Worm (Caenorhabditis elegans) whole organism, late embryonic: ENCODE measurements around the gene srh-269.

Experiments
- C08G9.2 ChIP-seq: sonication (generic microtip); optimal IDR thresholded peaks from 2 replicates; lab custom pipeline; 2016; ENCODE audit warnings: mild to moderate bottlenecking, missing genetic modification characterization, moderate library complexity, missing compliant biosample characterization
- C38D4.7 ChIP-seq: fragments of 200-800 bp; sonication (Bioruptor generic); optimal IDR thresholded peaks from 2 replicates; lab custom pipeline; 2018; ENCODE audit warnings: mild to moderate bottlenecking, missing genetic modification characterization, moderate library complexity, missing compliant biosample characterization
- K02D7.2 ChIP-seq: sonication (generic microtip); optimal IDR thresholded peaks from 2 replicates; lab custom pipeline; 2017; ENCODE audit warnings: mild to moderate bottlenecking, missing genetic modification characterization, missing compliant biosample characterization
- Y22D7AL.16 ChIP-seq: sonication (generic microtip); optimal IDR thresholded peaks from 2 replicates; lab custom pipeline; 2016; ENCODE audit warnings: missing genetic modification characterization, missing compliant biosample characterization
- ahr-1 ChIP-seq: sonication (generic microtip); optimal IDR thresholded peaks from 2 replicates; lab custom pipeline; 2016; ENCODE audit warnings: missing genetic modification characterization, missing compliant biosample characterization
- ceh-14 ChIP-seq: sonication (generic microtip); optimal IDR thresholded peaks from 2 replicates; lab custom pipeline; 2016; ENCODE audit warnings: missing genotype, missing genetic modification characterization, missing compliant biosample characterization
- ceh-2 ChIP-seq: sonication (generic microtip); optimal IDR thresholded peaks from 2 replicates; lab custom pipeline; 2016; ENCODE audit warnings: missing genotype, missing genetic modification characterization, missing compliant biosample characterization
- ceh-22 ChIP-seq: sonication (generic microtip); optimal IDR thresholded peaks from 2 replicates; lab custom pipeline; 2017; ENCODE audit warnings: missing biosample characterization, missing genetic modification characterization
- ceh-24 ChIP-seq: sonication (generic microtip); optimal IDR thresholded peaks from 2 replicates; lab custom pipeline; 2016; ENCODE audit warnings: mild to moderate bottlenecking, missing genetic modification characterization, missing compliant biosample characterization
- ceh-30 ChIP-seq: fragments of 150-350 bp; optimal IDR thresholded peaks from 2 replicates; lab custom pipeline; 2014; ENCODE audit warnings: missing biosample characterization, missing genetic modification characterization
- ceh-34 ChIP-seq: sonication (generic microtip); optimal IDR thresholded peaks from 2 replicates; lab custom pipeline; 2016; ENCODE audit warnings: mild to moderate bottlenecking, missing genetic modification characterization, missing compliant biosample characterization
- ceh-45 ChIP-seq: fragments of 200-800 bp; sonication (Bioruptor generic); IDR thresholded peaks from 2 replicates; pipeline ENCODE4 v1.3.6; 2022; ENCODE audit warnings: missing genetic modification reagents, missing genetic modification characterization, missing compliant biosample characterization
- ceh-48 ChIP-seq: sonication (generic microtip); optimal IDR thresholded peaks from 2 replicates; lab custom pipeline; 2016; ENCODE audit warnings: missing genetic modification characterization, inconsistent platforms, missing compliant biosample characterization
- ceh-6 ChIP-seq: fragments of 200-800 bp; sonication (Bioruptor generic); optimal IDR thresholded peaks from 2 replicates; lab custom pipeline; 2018; ENCODE audit warnings: mild to moderate bottlenecking, missing genetic modification characterization, missing compliant biosample characterization
- ceh-9 ChIP-seq: sonication (generic microtip); optimal IDR thresholded peaks from 2 replicates; lab custom pipeline; 2016; ENCODE audit warnings: mild to moderate bottlenecking, missing genetic modification characterization, inconsistent platforms, missing compliant biosample characterization
- che-1 ChIP-seq: sonication (generic microtip); optimal IDR thresholded peaks from 2 replicates; lab custom pipeline; 2016; ENCODE audit warnings: mild to moderate bottlenecking, missing genetic modification characterization, missing compliant biosample characterization
- dmd-4 ChIP-seq: sonication (generic microtip); optimal IDR thresholded peaks from 2 replicates; lab custom pipeline; 2016; ENCODE audit warnings: borderline replicate concordance, missing genetic modification characterization, missing compliant biosample characterization
- dve-1 ChIP-seq: sonication (generic microtip); optimal IDR thresholded peaks from 2 replicates; lab custom pipeline; 2017; ENCODE audit warnings: antibody characterized with exemption, mild to moderate bottlenecking, missing genetic modification characterization, missing compliant biosample characterization
- elt-2 ChIP-seq: sonication (generic microtip); optimal IDR thresholded peaks from 2 replicates; lab custom pipeline; 2016; ENCODE audit warnings: missing genetic modification reagents, missing genetic modification characterization, missing compliant biosample characterization
- elt-4 ChIP-seq: sonication (generic microtip); optimal IDR thresholded peaks from 2 replicates; lab custom pipeline; 2016; ENCODE audit warnings: missing genetic modification characterization, missing compliant biosample characterization
- fkh-6 ChIP-seq: sonication (generic microtip); optimal IDR thresholded peaks from 2 replicates; lab custom pipeline; 2016; ENCODE audit warnings: missing genetic modification characterization, missing compliant biosample characterization
- hlh-6 ChIP-seq: sonication (generic microtip); optimal IDR thresholded peaks from 2 replicates; lab custom pipeline; 2016; ENCODE audit warnings: missing genotype, missing genetic modification characterization, missing compliant biosample characterization
- lim-6 ChIP-seq: sonication (generic microtip); optimal IDR thresholded peaks from 2 replicates; lab custom pipeline; 2016; ENCODE audit warnings: missing genetic modification characterization, missing compliant biosample characterization
- lin-11 ChIP-seq: fragments of 200-800 bp; sonication (Bioruptor generic); optimal IDR thresholded peaks from 2 replicates; lab custom pipeline; 2018; ENCODE audit warnings: mild to moderate bottlenecking, missing genetic modification characterization, missing compliant biosample characterization
- nfya-1 ChIP-seq: sonication (generic microtip); optimal IDR thresholded peaks from 2 replicates; lab custom pipeline; 2017; ENCODE audit warnings: missing genetic modification characterization, mild to moderate bottlenecking, missing compliant biosample characterization, antibody characterized with exemption, moderate library complexity
- nhr-11 ChIP-seq: fragments of 150-350 bp; optimal IDR thresholded peaks from 2 replicates; lab custom pipeline; 2014; ENCODE audit warnings: missing biosample characterization, missing genetic modification characterization
- odd-2 ChIP-seq: sonication (generic microtip); optimal IDR thresholded peaks from 2 replicates; lab custom pipeline; 2017; ENCODE audit warnings: antibody characterized with exemption, mild to moderate bottlenecking, missing genetic modification characterization, missing compliant biosample characterization
- pag-3 ChIP-seq: sonication (generic microtip); optimal IDR thresholded peaks from 2 replicates; lab custom pipeline; 2016; ENCODE audit warnings: missing compliant biosample characterization, missing genetic modification characterization, borderline replicate concordance
- pat-9 ChIP-seq: fragments of 200-800 bp; sonication (Bioruptor generic); optimal IDR thresholded peaks from 2 replicates; lab custom pipeline; 2018; ENCODE audit warnings: mild to moderate bottlenecking, missing genetic modification characterization, moderate library complexity, missing compliant biosample characterization
- pax-1 ChIP-seq: fragments of 150-350 bp; optimal IDR thresholded peaks from 2 replicates; lab custom pipeline; 2014; ENCODE audit warnings: missing biosample characterization, missing genetic modification characterization
- pha-2 ChIP-seq: sonication (generic microtip); optimal IDR thresholded peaks from 2 replicates; lab custom pipeline; 2017; ENCODE audit warnings: mild to moderate bottlenecking, missing genetic modification characterization, missing compliant biosample characterization
- pros-1 ChIP-seq: fragments of 150-350 bp; optimal IDR thresholded peaks from 2 replicates; lab custom pipeline; 2014; ENCODE audit warnings: missing biosample characterization, missing genetic modification reagents, missing genetic modification characterization
- syd-9 ChIP-seq: sonication (generic microtip); optimal IDR thresholded peaks from 2 replicates; lab custom pipeline; 2016; ENCODE audit warnings: mild to moderate bottlenecking, missing genetic modification characterization, moderate library complexity, missing compliant biosample characterization
- tbx-2 ChIP-seq: sonication (generic microtip); optimal IDR thresholded peaks from 2 replicates; lab custom pipeline; 2016; ENCODE audit warnings: missing genetic modification characterization, missing compliant biosample characterization
- unc-3 ChIP-seq, 2 experiments: fragments of 200-800 bp in 1 of 2; sonication (Bioruptor generic) in 1 of 2; sonication (generic microtip) in 1 of 2; conservative IDR thresholded peaks in 1 of 2; optimal IDR thresholded peaks in 1 of 2; 2 replicates each; pipeline versions ENCODE4 v1.3.6 to Lab custom; 2016 to 2022; ENCODE audit warnings: missing compliant biosample characterization in 2 of 2, missing genetic modification characterization in 2 of 2, missing genetic modification reagents in 1 of 2

srh-269 gene

DNA sequence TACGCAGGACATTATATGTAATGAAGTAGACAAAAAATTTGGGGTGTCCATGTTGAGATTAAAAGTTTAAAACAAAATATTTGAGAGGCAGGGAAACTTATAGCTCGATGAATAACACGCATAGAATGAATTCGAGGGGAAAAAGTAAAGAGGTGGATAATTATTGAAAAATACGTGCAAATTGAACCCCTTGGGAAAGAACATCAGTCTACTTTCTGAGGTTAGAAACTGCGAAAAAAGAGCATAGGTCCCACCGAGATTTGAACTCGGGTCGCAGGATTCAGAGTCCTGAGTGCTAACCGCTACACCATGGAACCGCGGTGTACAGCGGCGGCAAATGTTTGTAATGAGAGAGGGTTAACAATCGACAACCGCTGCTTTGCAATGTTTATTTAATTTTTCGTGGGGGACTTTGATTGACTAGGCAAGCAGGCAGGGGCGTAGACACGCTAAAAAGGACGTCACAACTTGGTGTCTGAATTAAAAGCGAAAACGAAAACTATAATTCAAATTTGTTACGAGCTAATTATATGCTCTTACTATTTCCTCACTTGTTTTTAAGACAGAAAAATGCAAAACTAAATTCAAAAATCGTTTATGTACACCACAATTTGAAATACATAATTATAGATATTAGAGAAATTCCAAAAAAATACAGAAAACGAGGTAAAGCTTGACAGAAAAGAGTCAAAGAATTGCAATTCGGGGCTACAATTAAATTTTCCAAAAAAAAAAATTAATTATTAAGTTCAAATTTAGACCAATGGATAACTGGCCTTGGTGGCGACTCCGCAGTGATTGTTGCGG lies at the start of gene srh-269 (continued):
- TF ChIP-seq unc-3 (GFP tag; conservative IDR thresholded peaks at IDR 0.05; lab: Robert Waterston, UW) = no peak
- peak; percentile 32 for TF ChIP-seq unc-3 (tag; optimal IDR thresholded peaks at IDR 0.05; lab: Kevin White, UChicago)
- no peak for TF ChIP-seq pros-1
- peak; percentile 50 for TF ChIP-seq K02D7.2 (tag; lab: Kevin White, UChicago)
- TF ChIP-seq ceh-9 (tag; lab: Kevin White, UChicago) = peak; percentile 13
- TF ChIP-seq ceh-6 (GFP tag; lab: Kevin White, UChicago) = peak; percentile 69
- TF ChIP-seq syd-9 (tag; lab: Kevin White, UChicago) = peak; percentile 71
- peak; percentile 68 for TF ChIP-seq ceh-34 (tag; lab: Kevin White, UChicago)

DNA sequence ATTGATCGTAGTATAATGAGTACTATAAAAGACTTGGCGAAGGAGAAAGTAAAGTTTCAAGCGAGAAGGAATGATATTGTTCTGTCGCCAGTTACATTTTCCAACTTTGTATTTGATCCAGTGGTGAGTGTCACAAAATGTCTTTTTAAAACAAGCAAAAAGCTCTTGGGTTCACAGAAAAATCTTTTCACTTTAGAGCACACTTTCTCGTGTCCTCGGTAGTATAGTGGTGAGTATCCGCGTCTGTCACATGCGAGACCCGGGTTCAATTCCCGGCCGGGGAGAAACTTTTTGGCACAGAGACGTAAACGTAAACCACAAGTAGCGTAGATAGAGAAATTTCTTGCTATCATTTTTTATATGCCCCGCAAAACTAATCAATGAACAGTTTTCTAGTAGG lies 48.5 kb upstream of the srh-269 start:
- no peak for TF ChIP-seq fkh-6 (tag; lab: Kevin White, UChicago)
- TF ChIP-seq lin-11 = no peak
- no peak for TF ChIP-seq ceh-14 (tag; lab: Kevin White, UChicago)
- TF ChIP-seq nfya-1 (tag; lab: Kevin White, UChicago) = no peak
- no peak for TF ChIP-seq pat-9 (tag; lab: Kevin White, UChicago)
- no peak for TF ChIP-seq ceh-48 (tag; lab: Kevin White, UChicago)
- TF ChIP-seq elt-2 (tag; lab: Kevin White, UChicago) = no peak
- TF ChIP-seq lim-6 (tag; lab: Kevin White, UChicago) = no peak
- TF ChIP-seq ceh-24 (tag; lab: Kevin White, UChicago) = no peak
- TF ChIP-seq pros-1 = no peak
- no peak for TF ChIP-seq ahr-1 (tag; lab: Kevin White, UChicago)
- TF ChIP-seq elt-4 (tag; lab: Kevin White, UChicago) = no peak
- TF ChIP-seq che-1 = no peak
- TF ChIP-seq ceh-30 (tag; lab: Kevin White, UChicago) = no peak
- TF ChIP-seq dve-1 = no peak
- no peak for TF ChIP-seq Y22D7AL.16 (tag; lab: Kevin White, UChicago)
- TF ChIP-seq pag-3 (tag; lab: Kevin White, UChicago) = no peak
- no peak for TF ChIP-seq C08G9.2
- no peak for TF ChIP-seq ceh-22 (tag; lab: Kevin White, UChicago)
- TF ChIP-seq, all 69 proteins: peak for 0

- TF ChIP-seq C08G9.2 = no peak
- TF ChIP-seq ceh-48 (tag; lab: Kevin White, UChicago) = no peak
- TF ChIP-seq pha-2 (tag; lab: Kevin White, UChicago) = no peak
- no peak for TF ChIP-seq C38D4.7 (GFP tag; lab: Kevin White, UChicago)
- TF ChIP-seq dmd-4 (tag; lab: Kevin White, UChicago) = no peak
- TF ChIP-seq ceh-2 (tag; lab: Kevin White, UChicago) = no peak
- no peak for TF ChIP-seq hlh-6 (tag; lab: Kevin White, UChicago)
- no peak for TF ChIP-seq ceh-24 (tag; lab: Kevin White, UChicago)
- no peak for TF ChIP-seq nhr-11
Measured at ce11 chrV:16638204-16638603, 46.4 kb upstream of the srh-269 start, which contains the start of gene srw-76. TSS of gene srw-76 (minus strand) at chrV:16638304.

ce11 chrV:16635911-16636310 lies 44.1 kb upstream of the srh-269 start, which contains the start of gene mltn-11:
TSS of gene mltn-11 (plus strand) at chrV:16636186.
- no peak for TF ChIP-seq Y22D7AL.16 (tag; lab: Kevin White, UChicago)
- no peak for TF ChIP-seq tbx-2 (tag; lab: Kevin White, UChicago)
- TF ChIP-seq odd-2 (tag; lab: Kevin White, UChicago) = no peak
- TF ChIP-seq elt-2 (tag; lab: Kevin White, UChicago) = peak; percentile 76
- no peak for TF ChIP-seq ceh-45 (GFP tag; lab: Robert Waterston, UW)
- no peak for TF ChIP-seq pax-1 (tag; lab: Kevin White, UChicago)
- no peak for TF ChIP-seq syd-9 (tag; lab: Kevin White, UChicago)
- TF ChIP-seq nfya-1 (tag; lab: Kevin White, UChicago) = no peak
